Worm (Caenorhabditis elegans) whole organism, L4 larva: ENCODE data around the gene dvc-1.

ENCODE experiments used
- Y48G9A.11 ChIP-seq: fragments of 200-800 bp; sonication (Bioruptor generic); IDR thresholded peaks from 2 replicates; pipeline ENCODE4 v1.3.6; 2022; ENCODE audit warnings: missing genetic modification reagents, missing genetic modification characterization, missing compliant biosample characterization
- ZK546.5 ChIP-seq, 2 experiments: sonication (generic microtip); optimal IDR thresholded peaks; 2 replicates each; lab custom pipeline; 2017; ENCODE audit warnings: missing biosample characterization in 2 of 2, missing genetic modification characterization in 2 of 2
- ceh-82 ChIP-seq: sonication (generic microtip); optimal IDR thresholded peaks from 2 replicates; lab custom pipeline; 2017; ENCODE audit warnings: missing biosample characterization, missing genetic modification characterization
- hif-1 ChIP-seq, 2 experiments: sonication (generic microtip); optimal IDR thresholded peaks; 2 replicates each; lab custom pipeline; 2016 to 2017; ENCODE audit warnings: missing compliant biosample characterization in 2 of 2, missing genetic modification characterization in 2 of 2, missing genetic modification reagents in 2 of 2, missing genotype in 2 of 2, mild to moderate bottlenecking in 1 of 2
- mes-2 ChIP-seq: sonication (generic microtip); optimal IDR thresholded peaks from 2 replicates; lab custom pipeline; 2016; ENCODE audit warnings: missing genotype, mild to moderate bottlenecking, missing genetic modification characterization, missing compliant biosample characterization; ENCODE audit not compliant: poor library complexity, severe bottlenecking
- mxl-2 ChIP-seq: fragments of 200-800 bp; sonication (Bioruptor generic); conservative IDR thresholded peaks from 2 replicates; pipeline ENCODE4 v1.3.6; 2022; ENCODE audit warnings: missing genetic modification reagents, missing genetic modification characterization, missing compliant biosample characterization
- nhr-25 ChIP-seq: sonication (generic microtip); optimal IDR thresholded peaks from 2 replicates; lab custom pipeline; 2017; ENCODE audit warnings: missing genetic modification characterization, mild to moderate bottlenecking, missing compliant biosample characterization, antibody characterized with exemption, moderate library complexity, borderline replicate concordance; ENCODE audit not compliant: insufficient read depth
- pha-4 ChIP-seq, 2 experiments: fragments of 150-350 bp in 1 of 2; fragments of 200-800 bp in 1 of 2; sonication (Bioruptor generic) in 1 of 2; IDR thresholded peaks in 1 of 2; optimal IDR thresholded peaks in 1 of 2; 2 replicates each; pipeline versions ENCODE4 v1.3.6 to Lab custom; 2014 to 2022; ENCODE audit warnings: missing genetic modification characterization in 2 of 2, missing genetic modification reagents in 2 of 2, missing biosample characterization in 1 of 2, missing compliant biosample characterization in 1 of 2

- TF ChIP-seq hif-1 (tag; optimal IDR thresholded peaks at IDR 0.05; lab: Kevin White, UChicago), result no peak
- no peak for TF ChIP-seq ZK546.5 (tag; optimal IDR thresholded peaks at IDR 0.05; lab: Kevin White, UChicago)
- TF ChIP-seq pha-4 (GFP tag; IDR thresholded peaks at IDR 0.05; lab: Robert Waterston, UW), result no peak
- no peak for TF ChIP-seq pha-4 (tag; optimal IDR thresholded peaks at IDR 0.05; lab: Kevin White, UChicago)
- TF ChIP-seq ceh-82 (tag; lab: Kevin White, UChicago), result no peak
- no peak for TF ChIP-seq mes-2 (tag; lab: Kevin White, UChicago)
- TF ChIP-seq mxl-2 (GFP tag; lab: Robert Waterston, UW), result no peak
- no peak for TF ChIP-seq nhr-25 (tag; lab: Kevin White, UChicago)
- TF ChIP-seq Y48G9A.11 (GFP tag; lab: Robert Waterston, UW), result no peak
Observed at ce11 chrV:11272848-11273247, 33.7 kb upstream of the dvc-1 start, which contains the start of gene clec-223.
